Worm (Caenorhabditis elegans) whole organism, L3 larva: ENCODE data around the gene Y39D8A.1.

Experiments
- mml-1 ChIP-seq: fragments of 150-350 bp; sonication (generic microtip); optimal IDR thresholded peaks from 3 replicates; lab custom pipeline; 2014; ENCODE audit warnings: missing biosample characterization, missing genetic modification characterization
- nhr-43 ChIP-seq: sonication (generic microtip); optimal IDR thresholded peaks from 2 replicates; lab custom pipeline; 2016; ENCODE audit warnings: mild to moderate bottlenecking, missing genetic modification characterization, missing compliant biosample characterization; ENCODE audit not compliant: poor library complexity, severe bottlenecking
- nhr-67 ChIP-seq: fragments of 150-350 bp; optimal IDR thresholded peaks from 2 replicates; lab custom pipeline; 2014; ENCODE audit warnings: missing biosample characterization, missing genetic modification characterization
- nhr-77 ChIP-seq: fragments of 150-350 bp; optimal IDR thresholded peaks from 2 replicates; lab custom pipeline; 2014; ENCODE audit warnings: missing biosample characterization, missing genetic modification characterization
- snpc-4 ChIP-seq: fragments of 150-350 bp; optimal IDR thresholded peaks from 2 replicates; lab custom pipeline; 2014; ENCODE audit warnings: missing biosample characterization, missing genetic modification characterization
- unc-62 ChIP-seq: fragments of 150-350 bp; sonication (generic microtip); optimal IDR thresholded peaks from 4 replicates; lab custom pipeline; 2014; ENCODE audit warnings: missing biosample characterization, missing genetic modification reagents, missing genetic modification characterization
- zag-1 ChIP-seq: fragments of 150-350 bp; optimal IDR thresholded peaks from 2 replicates; lab custom pipeline; 2014; ENCODE audit warnings: missing biosample characterization, missing genetic modification characterization

DNA sequence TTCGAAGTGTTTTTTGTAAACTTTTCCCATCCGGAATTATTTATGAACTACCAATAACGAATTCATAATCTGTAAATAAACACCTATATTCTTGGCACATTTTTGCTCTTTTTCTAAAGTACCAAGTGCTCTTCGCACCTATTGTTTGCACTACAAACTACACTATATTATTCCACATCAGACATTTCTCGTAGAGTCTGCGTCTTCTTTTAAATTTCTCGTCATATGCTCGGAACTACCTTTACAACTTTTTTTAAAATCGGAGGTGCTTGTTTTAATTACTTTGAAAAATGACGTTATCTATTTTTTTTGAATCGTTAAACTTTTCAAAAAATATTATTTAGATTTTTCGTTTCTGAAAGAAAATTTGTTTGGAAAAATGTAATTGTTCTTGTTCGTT lies 46.3 kb downstream of the Y39D8A.1 start, which contains the start of gene nhr-201:
- TF ChIP-seq mml-1 (tag; lab: Kevin White, UChicago) (no peak), nhr-67 (tag; lab: Kevin White, UChicago) (no peak), unc-62 (GFP tag; lab: Kevin White, UChicago) (no peak), zag-1 (tag; lab: Kevin White, UChicago) (no peak), nhr-77 (tag; lab: Kevin White, UChicago) (no peak), snpc-4 (no peak), nhr-43 (no peak)
